Fruit fly (Drosophila melanogaster) whole organism, embryonic: ENCODE results near the gene Pfdn2.

ENCODE experiments used
- ATbp ChIP-seq: fragments of 200-800 bp; sonication (Bioruptor generic); optimal IDR thresholded peaks from 2 replicates; lab custom pipeline; 2017; ENCODE audit warnings: missing biosample characterization, mild to moderate bottlenecking, missing genetic modification characterization, missing genetic modification reagents
- CG10543 ChIP-seq: fragments of 200-800 bp; sonication (Bioruptor generic); optimal IDR thresholded peaks from 3 replicates; lab custom pipeline; 2017; ENCODE audit warnings: missing biosample characterization, mild to moderate bottlenecking, missing genetic modification characterization, moderate library complexity
- CG11456 ChIP-seq: fragments of 200-800 bp; sonication (Bioruptor generic); IDR thresholded peaks from 3 replicates; pipeline ENCODE4 v1.3.6; 2022; ENCODE audit warnings: missing biosample characterization, missing genetic modification characterization
- CG11723 ChIP-seq: fragments of 200-800 bp; sonication (Bioruptor generic); optimal IDR thresholded peaks from 2 replicates; lab custom pipeline; 2017; ENCODE audit warnings: missing biosample characterization, mild to moderate bottlenecking, missing genetic modification characterization
- CG12299 ChIP-seq: fragments of 200-800 bp; sonication (Bioruptor generic); optimal IDR thresholded peaks from 2 replicates; lab custom pipeline; 2018; ENCODE audit warnings: missing biosample characterization, mild to moderate bottlenecking, missing genetic modification characterization
- CG14014 ChIP-seq: fragments of 200-800 bp; sonication (Bioruptor generic); IDR thresholded peaks from 2 replicates; pipeline ENCODE4 v1.3.6; 2022; ENCODE audit warnings: missing biosample characterization, missing genetic modification characterization
- CG17612 ChIP-seq: fragments of 200-800 bp; sonication (Bioruptor generic); IDR thresholded peaks from 2 replicates; pipeline ENCODE4 v1.3.6; 2022; ENCODE audit warnings: missing biosample characterization, missing genetic modification characterization
- CG32772 ChIP-seq: fragments of 200-800 bp; sonication (Bioruptor generic); IDR thresholded peaks from 2 replicates; pipeline ENCODE4 v1.3.6; 2022; ENCODE audit warnings: missing biosample characterization, missing genetic modification characterization
- CG4424 ChIP-seq: fragments of 200-800 bp; sonication (Bioruptor generic); optimal IDR thresholded peaks from 3 replicates; lab custom pipeline; 2016; ENCODE audit warnings: missing biosample characterization, missing genetic modification characterization
- CG4617 ChIP-seq: fragments of 200-800 bp; sonication (Bioruptor generic); optimal IDR thresholded peaks from 3 replicates; lab custom pipeline; 2016; ENCODE audit warnings: missing biosample characterization, missing genetic modification characterization, borderline replicate concordance
- CG5245 ChIP-seq: fragments of 200-800 bp; sonication (Bioruptor generic); optimal IDR thresholded peaks from 3 replicates; lab custom pipeline; 2016; ENCODE audit warnings: missing biosample characterization, missing genetic modification characterization
- CG6765 ChIP-seq: fragments of 200-800 bp; sonication (Bioruptor generic); optimal IDR thresholded peaks from 3 replicates; lab custom pipeline; 2017; ENCODE audit warnings: missing biosample characterization, mild to moderate bottlenecking, missing genetic modification characterization
- CG7745 ChIP-seq: fragments of 200-800 bp; sonication (Bioruptor generic); optimal IDR thresholded peaks from 2 replicates; lab custom pipeline; 2018; ENCODE audit warnings: missing biosample characterization, mild to moderate bottlenecking, missing genetic modification characterization, moderate library complexity
- CG8290 ChIP-seq, 3 experiments: fragments of 200-800 bp; sonication (Bioruptor generic); optimal IDR thresholded peaks; 2 replicates each; lab custom pipeline; 2016 to 2019; ENCODE audit warnings: missing biosample characterization in 3 of 3, missing genetic modification characterization in 3 of 3, mild to moderate bottlenecking in 2 of 3, moderate library complexity in 1 of 3
- CG9215 ChIP-seq: fragments of 200-800 bp; sonication (Bioruptor generic); IDR thresholded peaks from 2 replicates; pipeline ENCODE4 v1.3.6; 2022; ENCODE audit warnings: missing biosample characterization, missing genetic modification characterization
- CG9609 ChIP-seq: fragments of 200-800 bp; sonication (Bioruptor generic); optimal IDR thresholded peaks from 3 replicates; lab custom pipeline; 2016; ENCODE audit warnings: missing biosample characterization, missing genetic modification characterization
- CG9932 ChIP-seq: fragments of 200-800 bp; sonication (Bioruptor generic); IDR thresholded peaks from 2 replicates; pipeline ENCODE4 v1.3.6; 2022; ENCODE audit warnings: missing biosample characterization, missing genetic modification characterization
- Ets97D ChIP-seq: fragments of 200-800 bp; sonication (Bioruptor generic); optimal IDR thresholded peaks from 3 replicates; lab custom pipeline; 2016; ENCODE audit warnings: missing biosample characterization, missing genetic modification characterization
- Hr3 ChIP-seq: fragments of 200-800 bp; sonication (Bioruptor generic); optimal IDR thresholded peaks from 3 replicates; lab custom pipeline; 2016; ENCODE audit warnings: missing biosample characterization, missing genetic modification characterization
- Jarid2 ChIP-seq: fragments of 200-800 bp; sonication (Bioruptor generic); optimal IDR thresholded peaks from 3 replicates; lab custom pipeline; 2017; ENCODE audit warnings: mild to moderate bottlenecking, missing biosample characterization, missing genetic modification reagents, missing genetic modification characterization
- Lhr ChIP-seq: fragments of 200-800 bp; sonication (Bioruptor generic); optimal IDR thresholded peaks from 3 replicates; lab custom pipeline; 2017; ENCODE audit warnings: mild to moderate bottlenecking, missing biosample characterization, missing genetic modification reagents, missing genetic modification characterization
- MBD-R2 ChIP-seq: fragments of 200-800 bp; sonication (Bioruptor generic); IDR thresholded peaks from 2 replicates; pipeline ENCODE4 v1.3.6; 2022; ENCODE audit warnings: missing biosample characterization, missing genetic modification characterization
- Meics ChIP-seq: fragments of 200-800 bp; sonication (Bioruptor generic); optimal IDR thresholded peaks from 2 replicates; lab custom pipeline; 2017; ENCODE audit warnings: missing biosample characterization, mild to moderate bottlenecking, missing genetic modification characterization
- Nf-YC ChIP-seq: fragments of 200-800 bp; optimal IDR thresholded peaks from 3 replicates; lab custom pipeline; 2019; ENCODE audit warnings: missing biosample characterization, mild to moderate bottlenecking, missing genetic modification characterization, moderate library complexity
- Rfx ChIP-seq: fragments of 200-800 bp; sonication (Bioruptor generic); IDR thresholded peaks from 2 replicates; pipeline ENCODE4 v1.3.6; 2022; ENCODE audit warnings: missing biosample characterization, missing genetic modification characterization
- Sox100B ChIP-seq: fragments of 200-800 bp; sonication (Bioruptor generic); optimal IDR thresholded peaks from 3 replicates; lab custom pipeline; 2018; ENCODE audit warnings: missing biosample characterization, mild to moderate bottlenecking, missing genetic modification characterization
- abd-A ChIP-seq: fragments of 200-800 bp; sonication (Bioruptor generic); optimal IDR thresholded peaks from 3 replicates; lab custom pipeline; 2019; ENCODE audit warnings: missing biosample characterization, mild to moderate bottlenecking, missing genetic modification characterization, moderate library complexity
- amos ChIP-seq: fragments of 200-800 bp; sonication (Bioruptor generic); IDR thresholded peaks from 2 replicates; pipeline ENCODE4 v1.3.6; 2022; ENCODE audit warnings: missing biosample characterization, missing genetic modification characterization; ENCODE audit not compliant: partially characterized antibody
- ase ChIP-seq: fragments of 200-800 bp; sonication (Bioruptor generic); IDR thresholded peaks from 3 replicates; pipeline ENCODE4 v1.3.6; 2022; ENCODE audit warnings: missing biosample characterization, missing genetic modification characterization
- ash1 ChIP-seq: fragments of 200-800 bp; sonication (Bioruptor generic); optimal IDR thresholded peaks from 2 replicates; lab custom pipeline; 2018; ENCODE audit warnings: missing biosample characterization, mild to moderate bottlenecking, missing genetic modification characterization
- az2 ChIP-seq: fragments of 200-800 bp; sonication (Bioruptor generic); optimal IDR thresholded peaks from 3 replicates; lab custom pipeline; 2016; ENCODE audit warnings: missing biosample characterization, missing genetic modification characterization
- cwo ChIP-seq: fragments of 200-800 bp; sonication (Bioruptor generic); optimal IDR thresholded peaks from 3 replicates; lab custom pipeline; 2017; ENCODE audit warnings: missing biosample characterization, missing genetic modification characterization, mild to moderate bottlenecking, moderate library complexity, missing genetic modification reagents
- exex ChIP-seq: fragments of 200-800 bp; sonication (Bioruptor generic); optimal IDR thresholded peaks from 4 replicates; lab custom pipeline; 2018; ENCODE audit warnings: missing biosample characterization, mild to moderate bottlenecking, missing genetic modification characterization, moderate library complexity
- fd96Cb ChIP-seq: fragments of 200-800 bp; sonication (Bioruptor generic); optimal IDR thresholded peaks from 2 replicates; lab custom pipeline; 2018; ENCODE audit warnings: missing biosample characterization, mild to moderate bottlenecking, missing genetic modification characterization, moderate library complexity
- ham ChIP-seq: fragments of 200-800 bp; sonication (Bioruptor generic); IDR thresholded peaks from 2 replicates; pipeline ENCODE4 v1.3.6; 2022; ENCODE audit warnings: missing biosample characterization, missing genetic modification characterization
- jigr1 ChIP-seq: fragments of 200-800 bp; sonication (Bioruptor generic); IDR thresholded peaks from 3 replicates; pipeline ENCODE4 v1.3.6; 2022; ENCODE audit warnings: missing biosample characterization, missing genetic modification characterization
- mirr ChIP-seq: fragments of 200-800 bp; sonication (Bioruptor generic); optimal IDR thresholded peaks from 3 replicates; lab custom pipeline; 2018; ENCODE audit warnings: missing biosample characterization, mild to moderate bottlenecking, missing genetic modification characterization
- nerfin-1 ChIP-seq: fragments of 200-800 bp; sonication (Bioruptor generic); optimal IDR thresholded peaks from 3 replicates; lab custom pipeline; 2019; ENCODE audit warnings: missing biosample characterization, mild to moderate bottlenecking, missing genetic modification characterization, moderate library complexity
- nmo ChIP-seq: fragments of 200-800 bp; sonication (Bioruptor generic); optimal IDR thresholded peaks from 2 replicates; lab custom pipeline; 2018; ENCODE audit warnings: missing biosample characterization, mild to moderate bottlenecking, missing genetic modification characterization, moderate library complexity
- odd ChIP-seq: fragments of 200-800 bp; sonication (Bioruptor generic); optimal IDR thresholded peaks from 2 replicates; lab custom pipeline; 2017; ENCODE audit warnings: missing biosample characterization, mild to moderate bottlenecking, missing genetic modification characterization
- otp ChIP-seq: fragments of 200-800 bp; sonication (Bioruptor generic); IDR thresholded peaks from 3 replicates; pipeline ENCODE4, ENCODE4 v1.3.6; 2022; ENCODE audit warnings: missing biosample characterization, missing genetic modification characterization
- pb ChIP-seq: fragments of 200-800 bp; sonication (Bioruptor generic); optimal IDR thresholded peaks from 3 replicates; lab custom pipeline; 2016; ENCODE audit warnings: missing biosample characterization, missing genetic modification characterization
- pfk ChIP-seq: fragments of 200-800 bp; sonication (Bioruptor generic); optimal IDR thresholded peaks from 2 replicates; lab custom pipeline; 2018; ENCODE audit warnings: missing biosample characterization, mild to moderate bottlenecking, missing genetic modification characterization, moderate library complexity
- pzg ChIP-seq: fragments of 200-800 bp; sonication (Bioruptor generic); optimal IDR thresholded peaks from 3 replicates; lab custom pipeline; 2018; ENCODE audit warnings: missing biosample characterization, mild to moderate bottlenecking, missing genetic modification characterization, moderate library complexity
- sima ChIP-seq: fragments of 200-800 bp; sonication (Bioruptor generic); optimal IDR thresholded peaks from 2 replicates; lab custom pipeline; 2016; ENCODE audit warnings: missing biosample characterization, missing genetic modification characterization
- so ChIP-seq: fragments of 200-800 bp; sonication (Bioruptor generic); IDR thresholded peaks from 3 replicates; pipeline ENCODE4 v1.3.6; 2022; ENCODE audit warnings: missing biosample characterization, missing genetic modification characterization
- sqz ChIP-seq: fragments of 200-800 bp; sonication (Bioruptor generic); optimal IDR thresholded peaks from 3 replicates; lab custom pipeline; 2018; ENCODE audit warnings: missing biosample characterization, mild to moderate bottlenecking, missing genetic modification characterization
- ssp ChIP-seq: fragments of 200-800 bp; sonication (Bioruptor generic); IDR thresholded peaks from 2 replicates; pipeline ENCODE4 v1.3.6; 2022; ENCODE audit warnings: missing biosample characterization, missing genetic modification characterization
- tin ChIP-seq: fragments of 200-800 bp; sonication (Bioruptor generic); optimal IDR thresholded peaks from 3 replicates; lab custom pipeline; 2016; ENCODE audit warnings: missing biosample characterization, missing genetic modification characterization
- ttk ChIP-seq: fragments of 200-800 bp; sonication (Bioruptor generic); IDR thresholded peaks from 2 replicates; pipeline ENCODE4 v2.1.2; 2022; ENCODE audit warnings: missing biosample characterization, missing genetic modification characterization
- zfh1 ChIP-seq: fragments of 200-800 bp; sonication (Bioruptor generic); IDR thresholded peaks from 3 replicates; pipeline ENCODE4 v1.3.6; 2022; ENCODE audit warnings: missing biosample characterization, missing genetic modification characterization

Pfdn2 gene

dm6 chr3L:11049414-11049813, 24.8 kb downstream of the Pfdn2 start (continued):
- no peak for TF ChIP-seq Hr3
- no peak for TF ChIP-seq so (GFP tag; lab: Robert Waterston, UW)
- TF ChIP-seq CG4617 = no peak
- TF ChIP-seq Meics (GFP tag; lab: Kevin White, UChicago) = peak; percentile 54
- no peak for TF ChIP-seq CG5245 (GFP tag; lab: Kevin White, UChicago)
- no peak for TF ChIP-seq CG12299 (tag; lab: Kevin White, UChicago)
- no peak for TF ChIP-seq MBD-R2 (GFP tag; lab: Robert Waterston, UW)
- no peak for TF ChIP-seq ttk
- TF ChIP-seq tin (GFP tag; lab: Kevin White, UChicago) = no peak
- peak; percentile 38 for TF ChIP-seq ATbp (GFP tag; lab: Kevin White, UChicago)
- TF ChIP-seq CG11723 = no peak
- no peak for TF ChIP-seq ham (GFP tag; lab: Robert Waterston, UW)
- TF ChIP-seq fd96Cb (tag; lab: Kevin White, UChicago) = no peak
- no peak for TF ChIP-seq ssp (GFP tag; lab: Robert Waterston, UW)
- TF ChIP-seq CG9215 = no peak
- no peak for TF ChIP-seq ase (GFP tag; lab: Robert Waterston, UW)
- TF ChIP-seq az2 (GFP tag; lab: Kevin White, UChicago) = no peak
- no peak for TF ChIP-seq otp
- TF ChIP-seq zfh1 = no peak
- TF ChIP-seq Ets97D (GFP tag; lab: Kevin White, UChicago) = no peak
- TF ChIP-seq cwo = peak; percentile 8
- no peak for TF ChIP-seq CG32772 (GFP tag; lab: Robert Waterston, UW)
- TF ChIP-seq odd = peak; percentile 29
- TF ChIP-seq mirr (GFP tag; lab: Kevin White, UChicago) = peak; percentile 3
- peak; percentile 13; the same call in 1 of the 2 replicates for TF ChIP-seq CG14014 (GFP tag; lab: Robert Waterston, UW)
- TF ChIP-seq CG7745 (tag; lab: Kevin White, UChicago) = no peak
- TF ChIP-seq Sox100B (GFP tag; lab: Kevin White, UChicago) = no peak
- TF ChIP-seq jigr1 = no peak
- no peak for TF ChIP-seq CG11456
- TF ChIP-seq pzg = no peak
- peak; percentile 31; the same call in 1 of the 2 replicates for TF ChIP-seq Rfx (GFP tag; lab: Robert Waterston, UW)
- no peak for TF ChIP-seq abd-A
- TF ChIP-seq nmo (GFP tag; lab: Kevin White, UChicago) = no peak
- peak; percentile 91 for TF ChIP-seq exex (tag; lab: Kevin White, UChicago)
- no peak for TF ChIP-seq CG9932 (GFP tag; lab: Robert Waterston, UW)
- TF ChIP-seq pb = no peak
- TF ChIP-seq pfk (GFP tag; lab: Kevin White, UChicago) = peak; percentile 28
- no peak for TF ChIP-seq ash1 (GFP tag; lab: Kevin White, UChicago)
- peak; percentile 72 for TF ChIP-seq CG6765
- no peak for TF ChIP-seq Lhr (GFP tag; lab: Kevin White, UChicago)
- TF ChIP-seq CG8290 (GFP tag; optimal IDR thresholded peaks at IDR 0.05; lab: Kevin White, UChicago) = no peak
- TF ChIP-seq CG8290 (tag; optimal IDR thresholded peaks at IDR 0.05; lab: Kevin White, UChicago) = peak in 1 of 2 experiments; percentile 76
- TF ChIP-seq CG17612 = no peak
- TF ChIP-seq CG4424 (GFP tag; lab: Kevin White, UChicago) = no peak
- TF ChIP-seq Jarid2 (GFP tag; lab: Kevin White, UChicago) = peak; percentile 21
- peak; percentile 51 for TF ChIP-seq Nf-YC (tag; lab: Kevin White, UChicago)
- TF ChIP-seq amos (GFP tag; lab: Robert Waterston, UW) = no peak
- no peak for TF ChIP-seq sqz (GFP tag; lab: Kevin White, UChicago)
- TF ChIP-seq sima (GFP tag; lab: Kevin White, UChicago) = no peak
- TF ChIP-seq nerfin-1 (tag; lab: Kevin White, UChicago) = no peak
- peak; percentile 78 for TF ChIP-seq CG10543 (GFP tag; lab: Kevin White, UChicago)
- TF ChIP-seq CG9609 (GFP tag; lab: Kevin White, UChicago) = no peak
